Fruit fly (Drosophila melanogaster): Measurements from ENCODE around the gene Nup154.

- TF ChIP-seq h (GFP tag; optimal IDR thresholded peaks at IDR 0.05) (no peak), tai (GFP tag; optimal IDR thresholded peaks at IDR 0.05) (peak; percentile 57), psq (GFP tag; optimal IDR thresholded peaks at IDR 0.05) (no peak), usp (GFP tag; optimal IDR thresholded peaks at IDR 0.05) (no peak)
Measured at dm6 chr2L:10989162-10989561, 15.5 kb upstream of the Nup154 start, which contains the start of gene TTLL4A.

All from whole organism, wandering third instar larva.